Fruit fly (Drosophila melanogaster): ENCODE data around the gene Cpsf6.
A peak's percentile ranks its signal among the peaks of the same experiment; 100 is the strongest.

Gene Cpsf6

DNA sequence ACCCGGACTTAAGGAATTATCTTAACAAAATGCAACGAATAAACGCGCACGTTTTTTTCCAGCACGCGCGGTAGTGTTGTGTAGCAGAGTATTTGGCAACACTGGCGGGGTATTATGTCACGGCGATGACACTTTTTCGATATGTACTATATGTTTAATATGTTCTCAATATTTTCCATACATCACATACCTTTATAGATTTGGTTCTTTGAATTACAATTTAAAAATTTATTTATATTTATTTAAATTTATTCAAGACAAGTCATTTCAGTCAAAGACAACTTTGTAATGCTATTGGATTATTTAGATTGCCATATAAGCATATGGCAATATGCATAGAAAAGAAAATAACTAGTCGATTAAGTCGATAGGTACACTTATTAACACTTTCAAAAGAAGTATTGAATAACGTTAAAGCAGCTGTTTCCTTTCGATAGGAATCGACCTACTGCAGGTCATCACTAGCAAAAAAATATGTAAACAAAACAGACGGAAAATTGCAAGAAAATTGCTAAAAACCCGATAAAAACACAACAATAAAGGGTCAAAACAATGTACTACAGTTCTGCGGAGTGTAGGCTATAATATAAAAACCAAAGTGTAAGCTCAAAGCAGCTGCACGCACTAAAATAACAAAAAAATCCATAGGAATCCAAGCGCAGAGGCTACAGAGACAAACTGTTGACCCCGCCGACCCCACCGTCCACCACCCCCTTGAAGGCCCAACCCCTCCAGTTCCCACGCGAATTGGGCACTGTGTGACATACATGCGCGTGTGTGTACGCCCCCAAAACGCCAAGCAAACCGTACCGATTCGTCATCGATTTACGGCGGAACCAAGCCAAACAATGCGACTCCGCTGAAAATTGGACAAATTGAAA, 31.0 kb upstream of the Cpsf6 start, which contains the start of the genes CG7182 and GAPcenA (continued):
- TF ChIP-seq CG10543 (GFP tag; optimal IDR thresholded peaks at IDR 0.05) (peak; percentile 75), CG11723 (GFP tag; optimal IDR thresholded peaks at IDR 0.05) (peak; percentile 34), shn (GFP tag; optimal IDR thresholded peaks at IDR 0.05) (no peak), CG1792 (GFP tag; optimal IDR thresholded peaks at IDR 0.05) (no peak), slou (GFP tag; optimal IDR thresholded peaks at IDR 0.05) (peak; percentile 16), MBD-R2 (GFP tag; IDR thresholded peaks at IDR 0.05) (peak; percentile 53), phol (tag; optimal IDR thresholded peaks at IDR 0.05) (peak; percentile 77), lmd (GFP tag; IDR thresholded peaks at IDR 0.05) (peak; percentile 33; the same call in 1 of the 2 replicates), lbe (GFP tag; optimal IDR thresholded peaks at IDR 0.05) (peak; percentile 76), Oaz (GFP tag; IDR thresholded peaks at IDR 0.05) (no peak), CG15696 (tag; optimal IDR thresholded peaks at IDR 0.05) (peak; percentile 69), CG8281 (tag; optimal IDR thresholded peaks at IDR 0.05) (peak; percentile 43), wdn (GFP tag; IDR thresholded peaks at IDR 0.05) (no peak), Doc3 (GFP tag; IDR thresholded peaks at IDR 0.05; ENCODE audit: partially characterized antibody) (0 out of 3 replicates have a peak, but pooled peaks have one; percentile 48), sqz (GFP tag; optimal IDR thresholded peaks at IDR 0.05) (peak; percentile 76), CG14965 (GFP tag; optimal IDR thresholded peaks at IDR 0.05; ENCODE audit: borderline replicate concordance) (no peak), unc-4 (GFP tag; IDR thresholded peaks at IDR 0.05; ENCODE audit: partially characterized antibody) (peak; percentile 64), CG30403 (GFP tag; optimal IDR thresholded peaks at IDR 0.05) (peak; percentile 80), croc (GFP tag; conservative IDR thresholded peaks at IDR 0.05) (peak; percentile 40; the same call in 1 of the 3 replicates), Ets65A (GFP tag) (peak; percentile 95), pum (GFP tag; optimal IDR thresholded peaks at IDR 0.05) (peak; percentile 4), pnt (GFP tag; optimal IDR thresholded peaks at IDR 0.05) (no peak), CkIIα-i1 (GFP tag; IDR thresholded peaks at IDR 0.05) (no peak), CG8290 (GFP tag; optimal IDR thresholded peaks at IDR 0.05) (peak; percentile 76), CG8290 (tag; optimal IDR thresholded peaks at IDR 0.05) (peak in 1 of 2 experiments; percentile 38), corto (GFP tag; optimal IDR thresholded peaks at IDR 0.05) (no peak), CG8388 (GFP tag; optimal IDR thresholded peaks at IDR 0.05) (peak; percentile 53), CG1647 (GFP tag; optimal IDR thresholded peaks at IDR 0.05) (no peak), NK7.1 (GFP tag; optimal IDR thresholded peaks at IDR 0.05) (peak; percentile 3), CG18599 (GFP tag; optimal IDR thresholded peaks at IDR 0.05) (peak; percentile 75), Sox102F (GFP tag; optimal IDR thresholded peaks at IDR 0.05) (peak; percentile 61), odd (GFP tag; optimal IDR thresholded peaks at IDR 0.05) (no peak), CG18476 (GFP tag; optimal IDR thresholded peaks at IDR 0.05) (peak; percentile 56), BEAF-32 (GFP tag; optimal IDR thresholded peaks at IDR 0.05) (peak; percentile 72), HLH54F (GFP tag; optimal IDR thresholded peaks at IDR 0.05) (peak; percentile 36), ato (GFP tag; IDR thresholded peaks at IDR 0.05; ENCODE audit: partially characterized antibody) (peak; percentile 33; the same call in 1 of the 2 replicates), caup (GFP tag; optimal IDR thresholded peaks at IDR 0.05; ENCODE audit: severe bottlenecking) (peak; percentile 70), CG9437 (GFP tag; optimal IDR thresholded peaks at IDR 0.05) (peak; percentile 67), bcd (GFP tag; optimal IDR thresholded peaks at IDR 0.05) (peak; percentile 68), nerfin-1 (tag; optimal IDR thresholded peaks at IDR 0.05) (peak; percentile 67), hth (optimal IDR thresholded peaks at IDR 0.05) (no peak), MTF-1 (GFP tag; optimal IDR thresholded peaks at IDR 0.05; ENCODE audit: borderline replicate concordance) (no peak), Rfx (GFP tag; IDR thresholded peaks at IDR 0.05) (peak; percentile 64), CG6654 (GFP tag; optimal IDR thresholded peaks at IDR 0.05) (peak; percentile 22), CG12155 (GFP tag; optimal IDR thresholded peaks at IDR 0.05) (peak; percentile 72), CG6791 (GFP tag; IDR thresholded peaks at IDR 0.05; ENCODE audit: partially characterized antibody) (peak; percentile 58; the same call in 1 of the 3 replicates), Camta (GFP tag; optimal IDR thresholded peaks at IDR 0.05) (peak; percentile 26), CG8924 (tag; optimal IDR thresholded peaks at IDR 0.05) (peak; percentile 81)

Data from whole organism, embryonic.